Fruit fly (Drosophila melanogaster): Measurements from ENCODE around the gene TfIIEbeta.

dm6 chr3L:4277796-4278195 is 9.0 kb upstream of the TfIIEbeta start, which contains the start of gene Ctl1:
- no peak for TF ChIP-seq prd (optimal IDR thresholded peaks at IDR 0.05)
- TF ChIP-seq prd (GFP tag; IDR thresholded peaks at IDR 0.05), result no peak
- no peak for TF ChIP-seq ro (GFP tag; IDR thresholded peaks at IDR 0.05)
- no peak for TF ChIP-seq ftz-f1 (GFP tag; optimal IDR thresholded peaks at IDR 0.05)
- TF ChIP-seq dysf (GFP tag; IDR thresholded peaks at IDR 0.05), result no peak
- no peak for TF ChIP-seq CG12219 (GFP tag; optimal IDR thresholded peaks at IDR 0.05)
- no peak for TF ChIP-seq CG10366 (GFP tag; IDR thresholded peaks at IDR 0.05)
- TF ChIP-seq gro (GFP tag; optimal IDR thresholded peaks at IDR 0.05), result no peak
- no peak for TF ChIP-seq CG30403 (GFP tag; optimal IDR thresholded peaks at IDR 0.05)
- no peak for TF ChIP-seq Rfx (GFP tag; IDR thresholded peaks at IDR 0.05)
- no peak for TF ChIP-seq Ets65A (GFP tag)
